Fruit fly (Drosophila melanogaster) whole organism, embryonic: ENCODE measurements around the gene CG31821.

Experiments used
- Adf1 ChIP-seq: fragments of 200-800 bp; sonication (Bioruptor generic); IDR thresholded peaks from 2 replicates; pipeline ENCODE4 v1.3.6; 2022; ENCODE audit warnings: missing biosample characterization, missing genetic modification characterization
- Bgb ChIP-seq: fragments of 200-800 bp; sonication (Bioruptor generic); IDR thresholded peaks from 2 replicates; pipeline ENCODE4 v1.3.6; 2022; ENCODE audit warnings: missing biosample characterization, missing genetic modification characterization; ENCODE audit not compliant: partially characterized antibody
- BtbVII ChIP-seq: fragments of 200-800 bp; sonication (Bioruptor generic); optimal IDR thresholded peaks from 3 replicates; lab custom pipeline; 2017; ENCODE audit warnings: missing biosample characterization, mild to moderate bottlenecking, missing genetic modification characterization
- CG1024 ChIP-seq: fragments of 200-800 bp; sonication (Bioruptor generic); IDR thresholded peaks from 2 replicates; pipeline ENCODE4 v1.3.6; 2022; ENCODE audit warnings: missing biosample characterization, missing genetic modification characterization
- CG11456 ChIP-seq: fragments of 200-800 bp; sonication (Bioruptor generic); IDR thresholded peaks from 3 replicates; pipeline ENCODE4 v1.3.6; 2022; ENCODE audit warnings: missing biosample characterization, missing genetic modification characterization
- CG13287 ChIP-seq: fragments of 200-800 bp; sonication (Bioruptor generic); IDR thresholded peaks from 2 replicates; pipeline ENCODE4 v1.3.6; 2022; ENCODE audit warnings: missing biosample characterization, missing genetic modification characterization; ENCODE audit not compliant: partially characterized antibody
- CG14014 ChIP-seq: fragments of 200-800 bp; sonication (Bioruptor generic); IDR thresholded peaks from 2 replicates; pipeline ENCODE4 v1.3.6; 2022; ENCODE audit warnings: missing biosample characterization, missing genetic modification characterization
- CG14965 ChIP-seq: fragments of 200-800 bp; sonication (Bioruptor generic); optimal IDR thresholded peaks from 2 replicates; lab custom pipeline; 2016; ENCODE audit warnings: missing biosample characterization, missing genetic modification characterization, borderline replicate concordance
- CG15479 ChIP-seq: fragments of 200-800 bp; sonication (Bioruptor generic); optimal IDR thresholded peaks from 3 replicates; lab custom pipeline; 2019; ENCODE audit warnings: missing biosample characterization, mild to moderate bottlenecking, missing genetic modification characterization, moderate library complexity
- CG17328 ChIP-seq: fragments of 200-800 bp; sonication (Bioruptor generic); IDR thresholded peaks from 2 replicates; pipeline ENCODE4 v1.3.6; 2022; ENCODE audit warnings: missing biosample characterization, missing genetic modification characterization
- CG17612 ChIP-seq: fragments of 200-800 bp; sonication (Bioruptor generic); IDR thresholded peaks from 2 replicates; pipeline ENCODE4 v1.3.6; 2022; ENCODE audit warnings: missing biosample characterization, missing genetic modification characterization
- CG17912 ChIP-seq: fragments of 200-800 bp; sonication (Bioruptor generic); optimal IDR thresholded peaks from 2 replicates; lab custom pipeline; 2018; ENCODE audit warnings: missing biosample characterization, mild to moderate bottlenecking, missing genetic modification characterization
- CG30403 ChIP-seq: fragments of 200-800 bp; sonication (Bioruptor generic); optimal IDR thresholded peaks from 3 replicates; lab custom pipeline; 2016; ENCODE audit warnings: missing biosample characterization, missing genetic modification characterization
- CG3407 ChIP-seq: fragments of 200-800 bp; sonication (Bioruptor generic); optimal IDR thresholded peaks from 2 replicates; lab custom pipeline; 2018; ENCODE audit warnings: missing biosample characterization, mild to moderate bottlenecking, missing genetic modification characterization
- CG4730 ChIP-seq: fragments of 200-800 bp; sonication (Bioruptor generic); IDR thresholded peaks from 2 replicates; pipeline ENCODE4 v1.3.6; 2022; ENCODE audit warnings: missing biosample characterization, missing genetic modification characterization
- CG6689 ChIP-seq: fragments of 200-800 bp; sonication (Bioruptor generic); IDR thresholded peaks from 2 replicates; pipeline ENCODE4 v1.3.6; 2022; ENCODE audit warnings: missing biosample characterization, missing genetic modification characterization
- CG6813 ChIP-seq: fragments of 200-800 bp; sonication (Bioruptor generic); optimal IDR thresholded peaks from 2 replicates; lab custom pipeline; 2017; ENCODE audit warnings: missing biosample characterization, missing genetic modification characterization, mild to moderate bottlenecking, moderate library complexity, missing genetic modification reagents
- CTCF ChIP-seq: fragments of 200-800 bp; sonication (Bioruptor generic); optimal IDR thresholded peaks from 2 replicates; lab custom pipeline; 2017; ENCODE audit warnings: missing biosample characterization, mild to moderate bottlenecking, missing genetic modification characterization, moderate library complexity
- Ets65A ChIP-seq: fragments of 200-800 bp; sonication (Bioruptor generic); peaks from one replicate; lab custom pipeline; 2016; ENCODE audit warnings: missing biosample characterization, missing genetic modification characterization
- Gsc ChIP-seq: fragments of 200-800 bp; sonication (Bioruptor generic); IDR thresholded peaks from 2 replicates; pipeline ENCODE4 v1.3.6; 2022; ENCODE audit warnings: missing biosample characterization, missing genetic modification characterization
- HLH3B ChIP-seq: fragments of 200-800 bp; sonication (Bioruptor generic); IDR thresholded peaks from 2 replicates; pipeline ENCODE4 v1.3.6; 2022; ENCODE audit warnings: missing biosample characterization, missing genetic modification characterization
- HmgD ChIP-seq: fragments of 200-800 bp; sonication (Bioruptor generic); optimal IDR thresholded peaks from 3 replicates; lab custom pipeline; 2016; ENCODE audit warnings: missing biosample characterization, missing genetic modification characterization
- MBD-R2 ChIP-seq: fragments of 200-800 bp; sonication (Bioruptor generic); IDR thresholded peaks from 2 replicates; pipeline ENCODE4 v1.3.6; 2022; ENCODE audit warnings: missing biosample characterization, missing genetic modification characterization
- Max ChIP-seq: fragments of 200-800 bp; sonication (Bioruptor generic); optimal IDR thresholded peaks from 2 replicates; lab custom pipeline; 2016; ENCODE audit warnings: missing biosample characterization, mild to moderate bottlenecking, missing genetic modification characterization
- NC2β ChIP-seq: fragments of 200-800 bp; sonication (Bioruptor generic); optimal IDR thresholded peaks from 2 replicates; lab custom pipeline; 2016; ENCODE audit warnings: missing biosample characterization, missing genetic modification characterization
- Rfx ChIP-seq: fragments of 200-800 bp; sonication (Bioruptor generic); IDR thresholded peaks from 2 replicates; pipeline ENCODE4 v1.3.6; 2022; ENCODE audit warnings: missing biosample characterization, missing genetic modification characterization
- Sry-δ ChIP-seq: fragments of 200-800 bp; sonication (Bioruptor generic); optimal IDR thresholded peaks from 2 replicates; lab custom pipeline; 2016; ENCODE audit warnings: missing biosample characterization, missing genetic modification characterization
- al ChIP-seq: fragments of 200-800 bp; sonication (Bioruptor generic); IDR thresholded peaks from 2 replicates; pipeline ENCODE4 v1.3.6; 2022; ENCODE audit warnings: missing biosample characterization, missing genetic modification characterization
- crp ChIP-seq, 2 experiments: fragments of 200-800 bp; sonication (Bioruptor generic); optimal IDR thresholded peaks; 2 replicates in 1 of 2; 3 replicates in 1 of 2; lab custom pipeline; 2017; ENCODE audit warnings: missing biosample characterization in 2 of 2, missing genetic modification characterization in 2 of 2, mild to moderate bottlenecking in 1 of 2, moderate library complexity in 1 of 2
- exex ChIP-seq: fragments of 200-800 bp; sonication (Bioruptor generic); optimal IDR thresholded peaks from 4 replicates; lab custom pipeline; 2018; ENCODE audit warnings: missing biosample characterization, mild to moderate bottlenecking, missing genetic modification characterization, moderate library complexity
- fd102C ChIP-seq: fragments of 200-800 bp; sonication (Bioruptor generic); optimal IDR thresholded peaks from 2 replicates; lab custom pipeline; 2018; ENCODE audit warnings: missing biosample characterization, mild to moderate bottlenecking, missing genetic modification characterization, moderate library complexity
- fu2 ChIP-seq: fragments of 200-800 bp; sonication (Bioruptor generic); optimal IDR thresholded peaks from 2 replicates; lab custom pipeline; 2016; ENCODE audit warnings: missing biosample characterization, missing genetic modification characterization
- gcm2 ChIP-seq: fragments of 200-800 bp; sonication (Bioruptor generic); optimal IDR thresholded peaks from 2 replicates; lab custom pipeline; 2016; ENCODE audit warnings: missing biosample characterization, missing genetic modification characterization
- h ChIP-seq: fragments of >200 bp; optimal IDR thresholded peaks from 2 replicates; lab custom pipeline; 2017
- lov ChIP-seq, 2 experiments: fragments of 200-800 bp in 1 of 2; fragments of >200 bp in 1 of 2; sonication (Bioruptor generic) in 1 of 2; IDR thresholded peaks in 1 of 2; optimal IDR thresholded peaks in 1 of 2; 2 replicates in 1 of 2; 3 replicates in 1 of 2; pipeline versions ENCODE4 v1.3.6 to Lab custom; 2017 to 2022; ENCODE audit warnings: missing biosample characterization in 1 of 2, missing genetic modification characterization in 1 of 2
- nerfin-2 ChIP-seq: fragments of 200-800 bp; sonication (Bioruptor generic); IDR thresholded peaks from 2 replicates; pipeline ENCODE4 v1.3.6; 2022; ENCODE audit warnings: missing biosample characterization, missing genetic modification characterization; ENCODE audit not compliant: partially characterized antibody
- pan ChIP-seq, 4 experiments: fragments of >200 bp in 3 of 4; fragments of 200-800 bp in 1 of 4; sonication (Bioruptor generic) in 1 of 4; optimal IDR thresholded peaks in 3 of 4; IDR thresholded peaks in 1 of 4; 2 replicates each; pipeline versions ENCODE4 v1.3.6 to Lab custom; 2017 to 2022; ENCODE audit warnings: missing biosample characterization in 2 of 4, missing genetic modification characterization in 2 of 4, mixed read lengths in 1 of 4
- phol ChIP-seq: fragments of 200-800 bp; sonication (Bioruptor generic); optimal IDR thresholded peaks from 3 replicates; lab custom pipeline; 2018; ENCODE audit warnings: missing biosample characterization, mild to moderate bottlenecking, missing genetic modification characterization, moderate library complexity
- pita ChIP-seq: fragments of 200-800 bp; sonication (Bioruptor generic); optimal IDR thresholded peaks from 2 replicates; lab custom pipeline; 2017; ENCODE audit warnings: missing biosample characterization, mild to moderate bottlenecking, missing genetic modification characterization
- wor ChIP-seq: fragments of 200-800 bp; sonication (Bioruptor generic); IDR thresholded peaks from 2 replicates; pipeline ENCODE4 v1.3.6; 2022; ENCODE audit warnings: missing biosample characterization, missing genetic modification characterization

The CG31821 gene

dm6 chr2L:15902310-15902709, at the start of gene CG31821:
Gene CG31821, minus strand, starts transcription at chr2L:15902410.
- TF ChIP-seq exex (tag; lab: Kevin White, UChicago) (no peak), crp (GFP tag; optimal IDR thresholded peaks at IDR 0.05; lab: Kevin White, UChicago) (no peak), CG4730 (no peak)

DNA sequence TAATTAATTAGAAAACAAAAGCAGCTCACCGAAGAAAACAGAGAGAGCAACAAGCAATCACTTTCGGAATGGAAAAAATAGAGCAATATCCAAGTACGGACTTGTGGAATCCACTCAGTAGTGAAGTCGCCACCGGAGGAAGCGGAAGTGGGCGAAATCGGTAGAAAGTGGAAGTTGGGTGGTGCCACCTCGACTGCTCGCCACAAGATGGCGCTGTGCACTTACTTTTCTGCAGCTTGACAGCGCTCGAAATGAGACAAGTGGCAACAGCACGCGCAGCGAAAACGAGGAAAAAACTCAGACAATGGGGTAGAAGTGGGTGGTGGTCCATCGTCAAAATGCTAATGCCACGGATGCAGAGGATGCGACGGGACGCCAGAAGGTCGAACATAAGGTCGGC, 47.2 kb upstream of the CG31821 start:
- TF ChIP-seq Rfx (GFP tag; lab: Robert Waterston, UW) (no peak), CG1024 (GFP tag; lab: Robert Waterston, UW) (0 out of 2 replicates have a peak, but pooled peaks have one; percentile 23), pita (GFP tag; lab: Kevin White, UChicago) (no peak), CG14965 (GFP tag; lab: Kevin White, UChicago) (peak; percentile 58), CTCF (GFP tag; lab: Kevin White, UChicago) (peak; percentile 86), Sry-δ (GFP tag; lab: Kevin White, UChicago) (no peak), CG13287 (GFP tag; lab: Robert Waterston, UW) (no peak), lov (optimal IDR thresholded peaks at IDR 0.05; lab: Kevin White, UChicago) (no peak), lov (GFP tag; IDR thresholded peaks at IDR 0.05; lab: Robert Waterston, UW) (0 out of 3 replicates have a peak, but pooled peaks have one; percentile 17), al (GFP tag; lab: Robert Waterston, UW) (no peak), CG17328 (GFP tag; lab: Robert Waterston, UW) (no peak), CG11456 (GFP tag; lab: Robert Waterston, UW) (0 out of 3 replicates have a peak, but pooled peaks have one; percentile 32), Adf1 (GFP tag; lab: Robert Waterston, UW) (no peak), CG17912 (GFP tag; lab: Kevin White, UChicago) (no peak), fu2 (GFP tag; lab: Kevin White, UChicago) (no peak), Ets65A (GFP tag; lab: Kevin White, UChicago) (peak; percentile 57), CG3407 (GFP tag; lab: Kevin White, UChicago) (no peak)

DNA sequence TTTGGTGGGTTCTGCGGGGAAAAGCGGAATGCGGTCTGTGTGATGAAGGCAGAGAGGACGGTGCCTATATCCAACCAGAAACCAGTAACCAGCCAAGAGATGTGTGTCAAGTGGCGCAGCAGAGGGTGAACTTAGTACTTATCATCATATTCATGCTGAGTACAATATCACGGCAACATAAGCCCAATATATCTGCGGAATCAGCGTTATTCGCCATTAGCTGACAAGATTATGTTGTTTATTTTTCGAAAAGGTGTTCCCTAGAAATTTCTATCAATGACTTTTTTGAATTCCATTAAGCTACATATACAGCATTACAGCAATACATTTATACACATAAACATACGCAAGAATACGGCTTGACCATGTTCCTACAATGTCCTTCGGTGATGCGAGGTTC, 38.9 kb upstream of the CG31821 start, which contains the start of gene CG12448:
Gene CG12448, plus strand, starts transcription at position 301 of the 400 bp plus-strand sequence.
- TF ChIP-seq Gsc (GFP tag; lab: Robert Waterston, UW), result no peak
- TF ChIP-seq fd102C (GFP tag; lab: Kevin White, UChicago), result no peak
- TF ChIP-seq CG30403 (GFP tag; lab: Kevin White, UChicago), result no peak
- TF ChIP-seq Max (GFP tag; lab: Kevin White, UChicago), result no peak
- TF ChIP-seq CG14014 (GFP tag; lab: Robert Waterston, UW), result no peak
- no peak for TF ChIP-seq CG4730

- no peak for TF ChIP-seq CG6813
- TF ChIP-seq HmgD (GFP tag; lab: Kevin White, UChicago), result no peak
- TF ChIP-seq MBD-R2 (GFP tag; lab: Robert Waterston, UW), result no peak
- TF ChIP-seq CG17612, result no peak
- no peak for TF ChIP-seq gcm2 (GFP tag; lab: Kevin White, UChicago)
- no peak for TF ChIP-seq h (lab: Kevin White, UChicago)
- TF ChIP-seq BtbVII (GFP tag; lab: Kevin White, UChicago), result no peak
- TF ChIP-seq phol (tag; lab: Kevin White, UChicago), result no peak
- no peak for TF ChIP-seq NC2β
- no peak for TF ChIP-seq CG15479
- TF ChIP-seq pan (optimal IDR thresholded peaks at IDR 0.05; lab: Kevin White, UChicago), result no peak
- no peak for TF ChIP-seq pan (GFP tag; optimal IDR thresholded peaks at IDR 0.05 in 1 of 2, IDR thresholded peaks at IDR 0.05 in 1 of 2)
- no peak for TF ChIP-seq wor
- no peak for TF ChIP-seq nerfin-2 (GFP tag; lab: Robert Waterston, UW)
- no peak for TF ChIP-seq CG6689 (GFP tag; lab: Robert Waterston, UW)
- no peak for TF ChIP-seq HLH3B (GFP tag; lab: Robert Waterston, UW)
- TF ChIP-seq Bgb (GFP tag; lab: Robert Waterston, UW), result no peak
Measured at dm6 chr2L:15936138-15936537, 33.9 kb upstream of the CG31821 start.
